Worm (Caenorhabditis elegans): ENCODE measurements around the gene Y22D7AR.7.

DNA sequence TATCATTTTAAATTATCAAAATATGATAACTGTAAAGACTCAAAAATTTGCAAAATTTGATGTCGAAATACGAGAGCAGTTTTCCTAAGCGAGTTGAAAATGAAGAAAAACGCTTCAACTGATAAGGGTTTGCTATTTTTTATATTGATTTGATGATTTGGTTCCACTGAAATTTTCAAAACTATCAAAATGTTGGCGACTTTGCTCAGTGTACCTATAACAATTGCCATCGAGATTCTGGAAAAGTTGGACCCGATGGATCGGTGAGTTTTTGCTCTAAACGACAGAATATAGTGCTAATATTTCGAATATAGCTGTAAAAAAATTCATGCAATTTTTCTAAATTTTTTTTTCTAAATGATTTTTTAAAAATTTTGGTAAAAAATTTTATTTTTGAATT, 17.9 kb upstream of the Y22D7AR.7 start, which contains the start of the genes fbxa-13 and Y22D7AR.2:
- TF ChIP-seq unc-62 (GFP tag; optimal IDR thresholded peaks at IDR 0.05) (no peak), sptf-1 (tag; optimal IDR thresholded peaks at IDR 0.05) (no peak), ztf-11 (tag; optimal IDR thresholded peaks at IDR 0.05) (no peak), snpc-4 (tag; optimal IDR thresholded peaks at IDR 0.05) (no peak), lin-13 (tag; optimal IDR thresholded peaks at IDR 0.05) (no peak)

All from whole organism, mixed stage, embryonic.